Worm (Caenorhabditis elegans) whole organism, early embryonic: ENCODE results near the gene Y57A10B.6.

ENCODE experiments used
- B0310.2 ChIP-seq: sonication (generic microtip); optimal IDR thresholded peaks from 2 replicates; lab custom pipeline; 2016; ENCODE audit warnings: mild to moderate bottlenecking, missing genetic modification characterization, missing compliant biosample characterization
- F13C5.2 ChIP-seq: sonication (generic microtip); optimal IDR thresholded peaks from 2 replicates; lab custom pipeline; 2017; ENCODE audit warnings: mild to moderate bottlenecking, missing genetic modification characterization, inconsistent platforms, missing compliant biosample characterization
- aly-1 ChIP-seq: sonication (generic microtip); optimal IDR thresholded peaks from 2 replicates; lab custom pipeline; 2016; ENCODE audit warnings: missing genetic modification characterization, missing compliant biosample characterization
- ama-1 ChIP-seq: fragments of 150-350 bp; optimal IDR thresholded peaks from 2 replicates; lab custom pipeline; 2014
- ceh-13 ChIP-seq: fragments of 200-800 bp; sonication (Bioruptor generic); optimal IDR thresholded peaks from 2 replicates; lab custom pipeline; 2018; ENCODE audit warnings: mild to moderate bottlenecking, missing genetic modification characterization, missing compliant biosample characterization
- ceh-36 ChIP-seq: sonication (generic microtip); optimal IDR thresholded peaks from 2 replicates; lab custom pipeline; 2016; ENCODE audit warnings: missing genetic modification characterization, inconsistent platforms, missing compliant biosample characterization
- ets-7 ChIP-seq: sonication (generic microtip); optimal IDR thresholded peaks from 2 replicates; lab custom pipeline; 2016; ENCODE audit warnings: missing genotype, missing genetic modification characterization, missing compliant biosample characterization
- flt-1 ChIP-seq: fragments of 200-800 bp; sonication (Bioruptor generic); IDR thresholded peaks from 2 replicates; pipeline ENCODE4 v1.3.6; 2022; ENCODE audit warnings: missing genetic modification characterization, missing compliant biosample characterization
- hmbx-1 ChIP-seq: sonication (generic microtip); optimal IDR thresholded peaks from 2 replicates; lab custom pipeline; 2016; ENCODE audit warnings: mild to moderate bottlenecking, missing genetic modification characterization, missing compliant biosample characterization
- hmg-4 ChIP-seq: fragments of 200-800 bp; sonication (Bioruptor generic); optimal IDR thresholded peaks from 2 replicates; lab custom pipeline; 2018; ENCODE audit warnings: mild to moderate bottlenecking, missing genetic modification characterization, missing compliant biosample characterization
- hnd-1 ChIP-seq: sonication (generic microtip); optimal IDR thresholded peaks from 2 replicates; lab custom pipeline; 2016; ENCODE audit warnings: missing genetic modification characterization, missing compliant biosample characterization
- pes-1 ChIP-seq: fragments of 200-800 bp; sonication (Bioruptor generic); IDR thresholded peaks from 2 replicates; pipeline ENCODE4 v1.3.6; 2022; ENCODE audit warnings: missing genetic modification reagents, missing genetic modification characterization, missing compliant biosample characterization
- scrt-1 ChIP-seq: fragments of 200-800 bp; sonication (Bioruptor generic); IDR thresholded peaks from 2 replicates; pipeline ENCODE4 v1.3.6; 2022; ENCODE audit warnings: missing genetic modification characterization, missing compliant biosample characterization
- sea-1 ChIP-seq: fragments of 200-800 bp; sonication (Bioruptor generic); conservative IDR thresholded peaks from 2 replicates; pipeline ENCODE4 v1.3.6; 2022; ENCODE audit warnings: missing genetic modification characterization, missing compliant biosample characterization
- tbx-11 ChIP-seq: fragments of 200-800 bp; sonication (Bioruptor generic); IDR thresholded peaks from 2 replicates; pipeline ENCODE4 v1.3.6; 2022; ENCODE audit warnings: missing genetic modification characterization, missing compliant biosample characterization
- tbx-37 ChIP-seq: fragments of 200-800 bp; sonication (Bioruptor generic); conservative IDR thresholded peaks from 2 replicates; pipeline ENCODE4 v1.3.6; 2022; ENCODE audit warnings: missing genetic modification reagents, missing genetic modification characterization, missing compliant biosample characterization
- tra-4 ChIP-seq: sonication (generic microtip); optimal IDR thresholded peaks from 2 replicates; lab custom pipeline; 2017; ENCODE audit warnings: missing genetic modification characterization, missing compliant biosample characterization

Y57A10B.6 gene

ce11 chrII:12387980-12388379 is 1.9 kb upstream of the Y57A10B.6 start, which contains the start of gene sre-41:
Gene sre-41, plus strand, starts transcription at chrII:12388280.
- TF ChIP-seq scrt-1 (GFP tag; lab: Robert Waterston, UW) (no peak), ama-1 (lab: Kevin White, UChicago) (no peak), sea-1 (GFP tag; lab: Robert Waterston, UW) (no peak), tbx-11 (GFP tag; lab: Robert Waterston, UW) (no peak), ceh-13 (GFP tag; lab: Kevin White, UChicago) (no peak), hmbx-1 (tag; lab: Kevin White, UChicago) (no peak), F13C5.2 (no peak), B0310.2 (tag; lab: Kevin White, UChicago) (no peak)

- TF ChIP-seq pes-1 (GFP tag; lab: Robert Waterston, UW): no peak
- no peak for TF ChIP-seq tbx-11 (GFP tag; lab: Robert Waterston, UW)
- no peak for TF ChIP-seq hnd-1 (tag; lab: Kevin White, UChicago)
- no peak for TF ChIP-seq ceh-36 (tag; lab: Kevin White, UChicago)
- TF ChIP-seq ceh-13 (GFP tag; lab: Kevin White, UChicago): no peak
Measured at ce11 chrII:12393690-12394089, 3.8 kb downstream of the Y57A10B.6 start, which contains the start of gene Y57A10B.7. Gene Y57A10B.7, minus strand, starts transcription at chrII:12393790.

DNA sequence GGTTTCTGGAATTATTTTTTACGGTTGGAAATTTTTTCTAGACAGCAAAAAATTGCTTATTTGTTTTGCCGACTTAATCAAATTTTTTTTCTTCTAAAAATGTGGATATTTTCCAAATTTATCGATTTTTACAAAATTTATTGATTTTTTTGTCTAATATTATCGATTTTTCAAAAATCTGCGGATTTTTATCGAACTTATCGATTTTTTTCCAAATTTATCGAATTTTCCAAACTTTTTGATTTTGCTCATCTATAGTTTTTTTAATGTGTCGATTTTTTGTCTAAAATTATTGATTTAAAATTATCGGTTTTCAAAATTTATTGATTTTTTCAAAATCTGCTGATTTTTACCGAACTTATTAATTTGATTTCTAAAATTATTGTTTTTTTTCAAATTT is 4.3 kb downstream of the Y57A10B.6 start:
- TF ChIP-seq ama-1 (lab: Kevin White, UChicago) (no peak), hmg-4 (GFP tag; lab: Kevin White, UChicago) (no peak), F13C5.2 (no peak)

DNA sequence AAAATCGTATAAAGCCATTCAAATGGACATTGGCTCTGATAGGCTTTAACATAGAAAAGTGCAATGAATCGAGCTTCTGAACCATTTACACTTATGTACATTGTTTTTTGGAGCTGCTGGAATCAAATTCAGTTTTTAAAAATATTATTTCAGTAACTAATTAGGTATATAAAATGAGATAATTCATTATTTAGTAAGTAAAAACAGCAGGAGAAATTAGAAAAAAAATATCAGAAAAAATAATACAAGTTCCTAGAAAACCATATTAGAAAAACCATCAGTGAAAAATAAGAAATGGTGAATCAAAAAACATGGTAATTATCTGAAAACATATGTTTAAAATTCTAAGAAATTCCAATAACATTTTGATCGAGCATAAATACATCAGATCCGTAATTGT is 7.8 kb downstream of the Y57A10B.6 start, which contains the start of gene F57G9.7:
TSS of gene F57G9.7 (minus strand) at position 101 of the 400 bp plus-strand sequence.
- TF ChIP-seq F13C5.2: no peak
- no peak for TF ChIP-seq tra-4 (tag; lab: Kevin White, UChicago)
- no peak for TF ChIP-seq tbx-37 (GFP tag; lab: Robert Waterston, UW)
- no peak for TF ChIP-seq pes-1 (GFP tag; lab: Robert Waterston, UW)
- TF ChIP-seq flt-1 (GFP tag; lab: Robert Waterston, UW): no peak
- TF ChIP-seq hnd-1 (tag; lab: Kevin White, UChicago): no peak
- TF ChIP-seq sea-1 (GFP tag; lab: Robert Waterston, UW): no peak
- no peak for TF ChIP-seq scrt-1 (GFP tag; lab: Robert Waterston, UW)
- TF ChIP-seq tbx-11 (GFP tag; lab: Robert Waterston, UW): no peak
- no peak for TF ChIP-seq hmbx-1 (tag; lab: Kevin White, UChicago)
- no peak for TF ChIP-seq ets-7 (tag; lab: Kevin White, UChicago)
- no peak for TF ChIP-seq aly-1 (tag; lab: Kevin White, UChicago)
- no peak for TF ChIP-seq ceh-13 (GFP tag; lab: Kevin White, UChicago)

ce11 chrII:12401791-12402190 is 11.9 kb downstream of the Y57A10B.6 start, which contains the start of gene sre-29:
Gene sre-29, minus strand, starts transcription at chrII:12401891.
- TF ChIP-seq tbx-11 (GFP tag; lab: Robert Waterston, UW) (no peak), ama-1 (lab: Kevin White, UChicago) (no peak), hmbx-1 (tag; lab: Kevin White, UChicago) (no peak), ceh-13 (GFP tag; lab: Kevin White, UChicago) (no peak), B0310.2 (tag; lab: Kevin White, UChicago) (no peak), hmg-4 (GFP tag; lab: Kevin White, UChicago) (no peak), ceh-36 (tag; lab: Kevin White, UChicago) (no peak), scrt-1 (GFP tag; lab: Robert Waterston, UW) (no peak), tra-4 (tag; lab: Kevin White, UChicago) (no peak), sea-1 (GFP tag; lab: Robert Waterston, UW) (no peak), hnd-1 (tag; lab: Kevin White, UChicago) (no peak), flt-1 (GFP tag; lab: Robert Waterston, UW) (no peak), aly-1 (tag; lab: Kevin White, UChicago) (no peak), F13C5.2 (no peak), pes-1 (GFP tag; lab: Robert Waterston, UW) (no peak), tbx-37 (GFP tag; lab: Robert Waterston, UW) (no peak), ets-7 (tag; lab: Kevin White, UChicago) (no peak)

- no peak for TF ChIP-seq aly-1 (tag; lab: Kevin White, UChicago)
Measured at ce11 chrII:12406394-12406793, 16.5 kb downstream of the Y57A10B.6 start, which contains the start of gene sre-30. Gene sre-30, minus strand, starts transcription at chrII:12406494.

- TF ChIP-seq ets-7 (tag; lab: Kevin White, UChicago) (no peak), ceh-13 (GFP tag; lab: Kevin White, UChicago) (no peak), aly-1 (tag; lab: Kevin White, UChicago) (no peak), ama-1 (lab: Kevin White, UChicago) (no peak), tbx-37 (GFP tag; lab: Robert Waterston, UW) (no peak), pes-1 (GFP tag; lab: Robert Waterston, UW) (no peak), tra-4 (tag; lab: Kevin White, UChicago) (no peak), tbx-11 (GFP tag; lab: Robert Waterston, UW) (no peak), flt-1 (GFP tag; lab: Robert Waterston, UW) (no peak), scrt-1 (GFP tag; lab: Robert Waterston, UW) (no peak), F13C5.2 (no peak), sea-1 (GFP tag; lab: Robert Waterston, UW) (no peak), B0310.2 (tag; lab: Kevin White, UChicago) (no peak), hmg-4 (GFP tag; lab: Kevin White, UChicago) (no peak), ceh-36 (tag; lab: Kevin White, UChicago) (no peak)
Measured at ce11 chrII:12408717-12409116, 18.8 kb downstream of the Y57A10B.6 start, which contains the start of gene sre-31. Gene sre-31, minus strand, starts transcription at chrII:12408817.
